Fruit fly (Drosophila melanogaster) whole organism, embryonic: Measurements from ENCODE around the gene CG5568.

Source experiments
- Awh ChIP-seq: fragments of 200-800 bp; sonication (Bioruptor generic); IDR thresholded peaks from 2 replicates; pipeline ENCODE4, ENCODE4 v1.3.6; 2022; ENCODE audit warnings: missing biosample characterization, missing genetic modification characterization
- B-H1 ChIP-seq: fragments of 200-800 bp; sonication (Bioruptor generic); IDR thresholded peaks from 3 replicates; pipeline ENCODE4 v1.3.6; 2022; ENCODE audit warnings: missing biosample characterization, missing genetic modification characterization
- CG10959 ChIP-seq: fragments of 200-800 bp; sonication (Bioruptor generic); IDR thresholded peaks from 2 replicates; pipeline ENCODE4 v1.3.6; 2022; ENCODE audit warnings: missing biosample characterization, missing genetic modification characterization
- CG11093 ChIP-seq: fragments of 200-800 bp; sonication (Bioruptor generic); IDR thresholded peaks from 3 replicates; pipeline ENCODE4 v1.3.6; 2022; ENCODE audit warnings: missing biosample characterization, missing genetic modification characterization
- CG13287 ChIP-seq: fragments of 200-800 bp; sonication (Bioruptor generic); IDR thresholded peaks from 2 replicates; pipeline ENCODE4 v1.3.6; 2022; ENCODE audit warnings: missing biosample characterization, missing genetic modification characterization; ENCODE audit not compliant: partially characterized antibody
- CG13894 ChIP-seq: fragments of 200-800 bp; sonication (Bioruptor generic); optimal IDR thresholded peaks from 3 replicates; lab custom pipeline; 2018; ENCODE audit warnings: missing biosample characterization, mild to moderate bottlenecking, missing genetic modification characterization, moderate library complexity
- CG14860 ChIP-seq: fragments of 200-800 bp; sonication (Bioruptor generic); IDR thresholded peaks from 3 replicates; pipeline ENCODE4 v1.3.6; 2022; ENCODE audit warnings: missing biosample characterization, missing genetic modification characterization; ENCODE audit not compliant: partially characterized antibody
- CG18476 ChIP-seq: fragments of 200-800 bp; sonication (Bioruptor generic); optimal IDR thresholded peaks from 2 replicates; lab custom pipeline; 2016; ENCODE audit warnings: missing biosample characterization, mild to moderate bottlenecking, missing genetic modification characterization
- CG2129 ChIP-seq: fragments of 200-800 bp; sonication (Bioruptor generic); IDR thresholded peaks from 2 replicates; pipeline ENCODE4 v1.3.6; 2022; ENCODE audit warnings: missing biosample characterization, missing genetic modification characterization; ENCODE audit not compliant: partially characterized antibody
- CG2875 ChIP-seq: fragments of 200-800 bp; sonication (Bioruptor generic); optimal IDR thresholded peaks from 2 replicates; lab custom pipeline; 2017; ENCODE audit warnings: missing biosample characterization, mild to moderate bottlenecking, missing genetic modification characterization, missing genetic modification reagents
- CG30431 ChIP-seq: fragments of 200-800 bp; sonication (Bioruptor generic); optimal IDR thresholded peaks from 2 replicates; lab custom pipeline; 2017; ENCODE audit warnings: missing biosample characterization, missing genetic modification characterization
- CG31365 ChIP-seq: fragments of 200-800 bp; sonication (Bioruptor generic); optimal IDR thresholded peaks from 2 replicates; lab custom pipeline; 2018; ENCODE audit warnings: missing biosample characterization, mild to moderate bottlenecking, missing genetic modification characterization
- CG3281 ChIP-seq: fragments of 200-800 bp; sonication (Bioruptor generic); optimal IDR thresholded peaks from 3 replicates; lab custom pipeline; 2017; ENCODE audit warnings: missing biosample characterization, mild to moderate bottlenecking, missing genetic modification characterization
- CG42726 ChIP-seq: fragments of 200-800 bp; sonication (Bioruptor generic); IDR thresholded peaks from 2 replicates; pipeline ENCODE4 v1.3.6; 2022; ENCODE audit warnings: missing biosample characterization, missing genetic modification characterization; ENCODE audit not compliant: partially characterized antibody
- CG4730 ChIP-seq: fragments of 200-800 bp; sonication (Bioruptor generic); IDR thresholded peaks from 2 replicates; pipeline ENCODE4 v1.3.6; 2022; ENCODE audit warnings: missing biosample characterization, missing genetic modification characterization
- CG6175 ChIP-seq: fragments of 200-800 bp; sonication (Bioruptor generic); IDR thresholded peaks from 3 replicates; pipeline ENCODE4 v1.3.6; 2022; ENCODE audit warnings: missing biosample characterization, missing genetic modification characterization
- CG6765 ChIP-seq: fragments of 200-800 bp; sonication (Bioruptor generic); optimal IDR thresholded peaks from 3 replicates; lab custom pipeline; 2017; ENCODE audit warnings: missing biosample characterization, mild to moderate bottlenecking, missing genetic modification characterization
- CG6854 ChIP-seq: fragments of 200-800 bp; sonication (Bioruptor generic); optimal IDR thresholded peaks from 3 replicates; lab custom pipeline; 2017; ENCODE audit warnings: missing biosample characterization, mild to moderate bottlenecking, missing genetic modification characterization
- CG8765 ChIP-seq: fragments of 200-800 bp; sonication (Bioruptor generic); IDR thresholded peaks from 2 replicates; pipeline ENCODE4 v1.3.6; 2022; ENCODE audit warnings: missing biosample characterization, missing genetic modification characterization
- CG8924 ChIP-seq: fragments of 200-800 bp; optimal IDR thresholded peaks from 3 replicates; lab custom pipeline; 2019; ENCODE audit warnings: missing biosample characterization, mild to moderate bottlenecking, missing genetic modification characterization, moderate library complexity
- CoRest ChIP-seq: fragments of 200-800 bp; sonication (Bioruptor generic); optimal IDR thresholded peaks from 3 replicates; lab custom pipeline; 2018; ENCODE audit warnings: missing biosample characterization, mild to moderate bottlenecking, missing genetic modification characterization, moderate library complexity
- D19B ChIP-seq: fragments of 200-800 bp; sonication (Bioruptor generic); optimal IDR thresholded peaks from 2 replicates; lab custom pipeline; 2017; ENCODE audit warnings: missing biosample characterization, mild to moderate bottlenecking, missing genetic modification characterization
- Fer2 ChIP-seq: fragments of 200-800 bp; sonication (Bioruptor generic); optimal IDR thresholded peaks from 2 replicates; lab custom pipeline; 2018; ENCODE audit warnings: missing biosample characterization, mild to moderate bottlenecking, missing genetic modification characterization, moderate library complexity
- Lim3 ChIP-seq: fragments of 200-800 bp; sonication (Bioruptor generic); IDR thresholded peaks from 2 replicates; pipeline ENCODE4 v1.3.6; 2022; ENCODE audit warnings: missing biosample characterization, missing genetic modification characterization
- Med ChIP-seq: fragments of 200-800 bp; sonication (Bioruptor generic); peaks from one replicate; lab custom pipeline; 2016; ENCODE audit warnings: missing biosample characterization, missing genetic modification characterization, mild to moderate bottlenecking, inconsistent platforms, moderate library complexity
- Sox102F ChIP-seq: fragments of 200-800 bp; sonication (Bioruptor generic); optimal IDR thresholded peaks from 2 replicates; lab custom pipeline; 2018; ENCODE audit warnings: missing biosample characterization, mild to moderate bottlenecking, missing genetic modification characterization, moderate library complexity
- Taf1 ChIP-seq: fragments of 200-800 bp; sonication (Bioruptor generic); IDR thresholded peaks from 2 replicates; pipeline ENCODE4 v1.3.6; 2022; ENCODE audit warnings: missing biosample characterization, missing genetic modification characterization
- Xbp1 ChIP-seq: fragments of 200-800 bp; sonication (Bioruptor generic); optimal IDR thresholded peaks from 3 replicates; lab custom pipeline; 2016; ENCODE audit warnings: missing biosample characterization, mild to moderate bottlenecking, missing genetic modification characterization
- amos ChIP-seq: fragments of 200-800 bp; sonication (Bioruptor generic); IDR thresholded peaks from 2 replicates; pipeline ENCODE4 v1.3.6; 2022; ENCODE audit warnings: missing biosample characterization, missing genetic modification characterization; ENCODE audit not compliant: partially characterized antibody
- br ChIP-seq: fragments of >200 bp; optimal IDR thresholded peaks from 2 replicates; lab custom pipeline; 2017
- chif ChIP-seq, 2 experiments: fragments of 200-800 bp; sonication (Bioruptor generic); optimal IDR thresholded peaks; 3 replicates each; lab custom pipeline; 2016; ENCODE audit warnings: missing biosample characterization in 2 of 2, missing genetic modification characterization in 2 of 2
- chinmo ChIP-seq: fragments of 200-800 bp; sonication (Bioruptor generic); IDR thresholded peaks from 4 replicates; pipeline ENCODE4 v1.3.6; 2022; ENCODE audit warnings: missing biosample characterization, missing genetic modification characterization; ENCODE audit not compliant: partially characterized antibody
- crol ChIP-seq: fragments of 200-800 bp; sonication (Bioruptor generic); IDR thresholded peaks from 2 replicates; pipeline ENCODE4 v1.3.6; 2022; ENCODE audit warnings: missing biosample characterization, missing genetic modification characterization
- cwo ChIP-seq: fragments of 200-800 bp; sonication (Bioruptor generic); optimal IDR thresholded peaks from 3 replicates; lab custom pipeline; 2017; ENCODE audit warnings: missing biosample characterization, missing genetic modification characterization, mild to moderate bottlenecking, moderate library complexity, missing genetic modification reagents
- dpn ChIP-seq, 2 experiments: fragments of 200-800 bp; sonication (Bioruptor generic); optimal IDR thresholded peaks; 3 replicates each; lab custom pipeline; 2016; ENCODE audit warnings: missing biosample characterization in 2 of 2, missing genetic modification characterization in 2 of 2
- eyg ChIP-seq: fragments of 200-800 bp; sonication (Bioruptor generic); optimal IDR thresholded peaks from 3 replicates; lab custom pipeline; 2016; ENCODE audit warnings: missing biosample characterization, missing genetic modification characterization
- grau ChIP-seq: fragments of 200-800 bp; optimal IDR thresholded peaks from 3 replicates; lab custom pipeline; 2019; ENCODE audit warnings: missing biosample characterization, mild to moderate bottlenecking, missing genetic modification characterization, moderate library complexity
- jumu ChIP-seq: fragments of 200-800 bp; sonication (Bioruptor generic); optimal IDR thresholded peaks from 3 replicates; lab custom pipeline; 2016; ENCODE audit warnings: missing biosample characterization, missing genetic modification characterization
- kay ChIP-seq: fragments of 200-800 bp; sonication (Bioruptor generic); optimal IDR thresholded peaks from 2 replicates; lab custom pipeline; 2016; ENCODE audit warnings: missing biosample characterization, missing genetic modification characterization
- maf-S ChIP-seq: fragments of 200-800 bp; sonication (Bioruptor generic); optimal IDR thresholded peaks from 2 replicates; lab custom pipeline; 2016; ENCODE audit warnings: missing biosample characterization, missing genetic modification characterization
- pfk ChIP-seq: fragments of 200-800 bp; sonication (Bioruptor generic); optimal IDR thresholded peaks from 2 replicates; lab custom pipeline; 2018; ENCODE audit warnings: missing biosample characterization, mild to moderate bottlenecking, missing genetic modification characterization, moderate library complexity
- seq ChIP-seq: fragments of 200-800 bp; sonication (Bioruptor generic); IDR thresholded peaks from 2 replicates; pipeline ENCODE4 v1.3.6; 2022; ENCODE audit warnings: missing biosample characterization, missing genetic modification characterization
- sim ChIP-seq: fragments of 200-800 bp; sonication (Bioruptor generic); IDR thresholded peaks from 2 replicates; pipeline ENCODE4 v1.3.6; 2022; ENCODE audit warnings: missing biosample characterization, missing genetic modification characterization
- slbo ChIP-seq: fragments of 200-800 bp; sonication (Bioruptor generic); IDR thresholded peaks from 2 replicates; pipeline ENCODE4 v1.3.6; 2022; ENCODE audit warnings: missing biosample characterization, missing genetic modification characterization
- sna ChIP-seq: fragments of 200-800 bp; sonication (Bioruptor generic); IDR thresholded peaks from 2 replicates; pipeline ENCODE4 v1.3.6; 2022; ENCODE audit warnings: missing biosample characterization, missing genetic modification characterization; ENCODE audit not compliant: partially characterized antibody
- ssp ChIP-seq: fragments of 200-800 bp; sonication (Bioruptor generic); IDR thresholded peaks from 2 replicates; pipeline ENCODE4 v1.3.6; 2022; ENCODE audit warnings: missing biosample characterization, missing genetic modification characterization
- ttk ChIP-seq: fragments of 200-800 bp; sonication (Bioruptor generic); IDR thresholded peaks from 2 replicates; pipeline ENCODE4 v2.1.2; 2022; ENCODE audit warnings: missing biosample characterization, missing genetic modification characterization
- twi ChIP-seq: fragments of 200-800 bp; optimal IDR thresholded peaks from 2 replicates; lab custom pipeline; 2019; ENCODE audit warnings: missing biosample characterization, mild to moderate bottlenecking, missing genetic modification characterization, moderate library complexity
- vnd ChIP-seq: fragments of 200-800 bp; sonication (Bioruptor generic); IDR thresholded peaks from 3 replicates; pipeline ENCODE4 v1.3.6; 2022; ENCODE audit warnings: missing biosample characterization, missing genetic modification characterization; ENCODE audit not compliant: partially characterized antibody
- yki ChIP-seq: fragments of >200 bp; optimal IDR thresholded peaks from 3 replicates; lab custom pipeline; 2018
- z ChIP-seq: fragments of 200-800 bp; sonication (Bioruptor generic); IDR thresholded peaks from 3 replicates; pipeline ENCODE4 v1.3.6; 2022; ENCODE audit warnings: missing biosample characterization, missing genetic modification characterization

CG5568 gene

dm6 chr3L:5843895-5844576, 27.3 kb upstream of the CG5568 start (continued):
- TF ChIP-seq CG31365 (no peak), CG2129 (no peak), ttk (GFP tag; lab: Robert Waterston, UW) (no peak), CG10959 (no peak), CG30431 (no peak), chinmo (GFP tag; lab: Robert Waterston, UW) (peak; percentile 62; the same call in 1 of the 4 replicates), vnd (no peak), kay (peak; percentile 17), D19B (no peak), CG13287 (GFP tag; lab: Robert Waterston, UW) (no peak), cwo (peak; percentile 29), CG18476 (GFP tag; lab: Kevin White, UChicago) (no peak), CG11093 (no peak), Sox102F (GFP tag; lab: Kevin White, UChicago) (no peak), jumu (no peak), seq (GFP tag; lab: Robert Waterston, UW) (no peak), Taf1 (GFP tag; lab: Robert Waterston, UW) (no peak), chif (GFP tag; optimal IDR thresholded peaks at IDR 0.05; lab: Kevin White, UChicago) (no peak), CG6854 (no peak), CoRest (tag; lab: Kevin White, UChicago) (no peak), Med (peak; percentile 56), pfk (GFP tag; lab: Kevin White, UChicago) (no peak), Lim3 (GFP tag; lab: Robert Waterston, UW) (no peak), amos (GFP tag; lab: Robert Waterston, UW) (no peak), sna (GFP tag; lab: Robert Waterston, UW) (no peak), CG8765 (GFP tag; lab: Robert Waterston, UW) (no peak), slbo (GFP tag; lab: Robert Waterston, UW) (no peak), ssp (no peak), CG4730 (no peak), B-H1 (GFP tag; lab: Robert Waterston, UW) (no peak), maf-S (no peak), sim (no peak), twi (tag; lab: Kevin White, UChicago) (no peak), CG6765 (GFP tag; lab: Kevin White, UChicago) (no peak), CG14860 (no peak), CG3281 (GFP tag; lab: Kevin White, UChicago) (no peak), CG13894 (peak; percentile 42), Awh (GFP tag; lab: Robert Waterston, UW) (no peak), CG2875 (GFP tag; lab: Kevin White, UChicago) (no peak), crol (GFP tag; lab: Robert Waterston, UW) (peak; percentile 65), Xbp1 (no peak), CG8924 (tag; lab: Kevin White, UChicago) (no peak), br (lab: Kevin White, UChicago) (no peak), grau (tag; lab: Kevin White, UChicago) (no peak), Fer2 (tag; lab: Kevin White, UChicago) (no peak), yki (lab: Kevin White, UChicago) (no peak), z (GFP tag; lab: Robert Waterston, UW) (peak; percentile 59), eyg (GFP tag; lab: Kevin White, UChicago) (no peak), CG42726 (GFP tag; lab: Robert Waterston, UW) (no peak), CG6175 (GFP tag; lab: Robert Waterston, UW) (no peak), dpn (GFP tag; optimal IDR thresholded peaks at IDR 0.05; lab: Kevin White, UChicago) (no peak)
